Fruit fly (Drosophila melanogaster) whole organism, pupa: ENCODE measurements around the gene c-cup.

Source experiments
- CG10348 ChIP-seq: fragments of 200-800 bp; sonication (Bioruptor generic); IDR thresholded peaks from 2 replicates; pipeline ENCODE4 v1.3.6; 2022; ENCODE audit warnings: missing biosample characterization, missing genetic modification characterization
- CG12605 ChIP-seq: fragments of 200-800 bp; sonication (Bioruptor generic); IDR thresholded peaks from 2 replicates; pipeline ENCODE4 v1.3.6; 2022; ENCODE audit warnings: missing biosample characterization, missing genetic modification characterization
- CG13204 ChIP-seq: fragments of 200-800 bp; sonication (Bioruptor generic); optimal IDR thresholded peaks from 2 replicates; lab custom pipeline; 2018; ENCODE audit warnings: missing biosample characterization, mild to moderate bottlenecking, missing genetic modification characterization, moderate library complexity
- CG14655 ChIP-seq: fragments of 200-800 bp; sonication (Bioruptor generic); optimal IDR thresholded peaks from 3 replicates; lab custom pipeline; 2017; ENCODE audit warnings: mild to moderate bottlenecking, missing biosample characterization, missing genetic modification reagents, missing genetic modification characterization
- CG15710 ChIP-seq: fragments of 200-800 bp; sonication (Bioruptor generic); optimal IDR thresholded peaks from 2 replicates; lab custom pipeline; 2018; ENCODE audit warnings: missing biosample characterization, mild to moderate bottlenecking, missing genetic modification characterization, moderate library complexity
- CG17806 ChIP-seq: fragments of 200-800 bp; sonication (Bioruptor generic); optimal IDR thresholded peaks from 2 replicates; lab custom pipeline; 2018; ENCODE audit warnings: missing biosample characterization, mild to moderate bottlenecking, missing genetic modification characterization, moderate library complexity
- CG32121 ChIP-seq: fragments of 200-800 bp; sonication (Bioruptor generic); IDR thresholded peaks from 2 replicates; pipeline ENCODE4 v1.3.6; 2022; ENCODE audit warnings: missing biosample characterization, missing genetic modification characterization
- CG34367 ChIP-seq: fragments of 200-800 bp; sonication (Bioruptor generic); optimal IDR thresholded peaks from 2 replicates; lab custom pipeline; 2018; ENCODE audit warnings: missing biosample characterization, mild to moderate bottlenecking, missing genetic modification characterization
- CG4496 ChIP-seq: fragments of 200-800 bp; sonication (Bioruptor generic); IDR thresholded peaks from 3 replicates; pipeline ENCODE4 v1.3.6; 2022; ENCODE audit warnings: missing biosample characterization, missing genetic modification characterization
- CG8159 ChIP-seq: fragments of 200-800 bp; sonication (Bioruptor generic); optimal IDR thresholded peaks from 3 replicates; lab custom pipeline; 2018; ENCODE audit warnings: missing biosample characterization, mild to moderate bottlenecking, missing genetic modification characterization, moderate library complexity
- CG8301 ChIP-seq: fragments of 200-800 bp; sonication (Bioruptor generic); optimal IDR thresholded peaks from 2 replicates; lab custom pipeline; 2018; ENCODE audit warnings: missing biosample characterization, mild to moderate bottlenecking, missing genetic modification characterization
- CG9948 ChIP-seq: fragments of 200-800 bp; sonication (Bioruptor generic); optimal IDR thresholded peaks from 2 replicates; lab custom pipeline; 2018; ENCODE audit warnings: missing biosample characterization, mild to moderate bottlenecking, missing genetic modification characterization, moderate library complexity
- D1 ChIP-seq: fragments of 200-800 bp; sonication (Bioruptor generic); optimal IDR thresholded peaks from 2 replicates; lab custom pipeline; 2018; ENCODE audit warnings: missing biosample characterization, mild to moderate bottlenecking, missing genetic modification characterization, moderate library complexity
- EcR ChIP-seq: fragments of 200-800 bp; sonication (Bioruptor generic); optimal IDR thresholded peaks from 3 replicates; lab custom pipeline; 2019; ENCODE audit warnings: missing biosample characterization, missing genetic modification characterization, mild to moderate bottlenecking, moderate library complexity, missing genetic modification reagents
- Ets98B ChIP-seq: fragments of 200-800 bp; sonication (Bioruptor generic); IDR thresholded peaks from 2 replicates; pipeline ENCODE4 v1.3.6; 2022; ENCODE audit warnings: missing biosample characterization, missing genetic modification characterization
- Pif1A ChIP-seq: fragments of 200-800 bp; sonication (Bioruptor generic); optimal IDR thresholded peaks from 3 replicates; lab custom pipeline; 2016; ENCODE audit warnings: missing biosample characterization, missing genetic modification characterization
- Pif1B ChIP-seq: fragments of 200-800 bp; sonication (Bioruptor generic); optimal IDR thresholded peaks from 3 replicates; lab custom pipeline; 2016; ENCODE audit warnings: missing biosample characterization, missing genetic modification characterization
- Snoo ChIP-seq: fragments of 200-800 bp; sonication (Bioruptor generic); optimal IDR thresholded peaks from 3 replicates; lab custom pipeline; 2017; ENCODE audit warnings: missing biosample characterization, mild to moderate bottlenecking, missing genetic modification characterization, inconsistent platforms
- fd96Ca ChIP-seq: fragments of 200-800 bp; sonication (Bioruptor generic); IDR thresholded peaks from 3 replicates; pipeline ENCODE4 v1.3.6; 2022; ENCODE audit warnings: missing biosample characterization, missing genetic modification characterization
- gl ChIP-seq: fragments of 200-800 bp; sonication (Bioruptor generic); optimal IDR thresholded peaks from 2 replicates; lab custom pipeline; 2018; ENCODE audit warnings: missing biosample characterization, mild to moderate bottlenecking, missing genetic modification characterization
- rn ChIP-seq: fragments of 200-800 bp; sonication (Bioruptor generic); IDR thresholded peaks from 2 replicates; pipeline ENCODE4 v1.3.6; 2022; ENCODE audit warnings: missing biosample characterization, missing genetic modification characterization

The c-cup gene

dm6 chr2L:1837717-1838368 is 5.5 kb upstream of the c-cup start:
- peak; percentile 7 for TF ChIP-seq CG15710 (tag; lab: Kevin White, UChicago)
- peak; percentile 25; the same call in 1 of the 2 replicates for TF ChIP-seq Ets98B
- no peak for TF ChIP-seq CG10348 (GFP tag; lab: Robert Waterston, UW)
- peak; percentile 14; the same call in 1 of the 3 replicates for TF ChIP-seq fd96Ca (GFP tag; lab: Robert Waterston, UW)
- TF ChIP-seq CG12605 (GFP tag; lab: Robert Waterston, UW), result no peak
- TF ChIP-seq Pif1B, result no peak
- no peak for TF ChIP-seq CG4496
- TF ChIP-seq CG13204, result no peak
- TF ChIP-seq CG14655, result peak; percentile 29
- TF ChIP-seq CG8301 (tag; lab: Kevin White, UChicago), result peak; percentile 4
- no peak for TF ChIP-seq CG17806
- no peak for TF ChIP-seq CG32121 (GFP tag; lab: Robert Waterston, UW)
- TF ChIP-seq CG8159, result peak; percentile 15
- TF ChIP-seq EcR, result no peak
- no peak for TF ChIP-seq D1 (tag; lab: Kevin White, UChicago)
- no peak for TF ChIP-seq gl (tag; lab: Kevin White, UChicago)
- TF ChIP-seq, all 21 proteins: peak for 6

- TF ChIP-seq Snoo (tag; lab: Kevin White, UChicago), result no peak
- TF ChIP-seq CG12605 (GFP tag; lab: Robert Waterston, UW), result peak; percentile 37; the same call in 1 of the 2 replicates
- no peak for TF ChIP-seq Ets98B
- TF ChIP-seq rn, result no peak
- no peak for TF ChIP-seq CG9948 (tag; lab: Kevin White, UChicago)
- TF ChIP-seq CG13204, result no peak
- no peak for TF ChIP-seq CG14655
Measured at dm6 chr2L:1836238-1836637, 3.9 kb upstream of the c-cup start, which contains the start of gene wry. wry (plus strand) TSS chr2L:1836538.

dm6 chr2L:1828282-1828681 is 4.1 kb downstream of the c-cup start:
- TF ChIP-seq CG15710 (tag; lab: Kevin White, UChicago), result no peak
- TF ChIP-seq Snoo (tag; lab: Kevin White, UChicago), result no peak
- TF ChIP-seq Ets98B, result no peak
- TF ChIP-seq fd96Ca (GFP tag; lab: Robert Waterston, UW), result no peak
- no peak for TF ChIP-seq CG8301 (tag; lab: Kevin White, UChicago)
- no peak for TF ChIP-seq CG14655
- TF ChIP-seq Pif1A (GFP tag; lab: Kevin White, UChicago), result no peak
- TF ChIP-seq CG9948 (tag; lab: Kevin White, UChicago), result no peak
- TF ChIP-seq gl (tag; lab: Kevin White, UChicago), result no peak
- TF ChIP-seq CG34367 (tag; lab: Kevin White, UChicago), result no peak
- no peak for TF ChIP-seq D1 (tag; lab: Kevin White, UChicago)
- TF ChIP-seq CG8159, result no peak
- no peak for TF ChIP-seq CG10348 (GFP tag; lab: Robert Waterston, UW)
- TF ChIP-seq Pif1B, result no peak
- TF ChIP-seq, all 21 proteins: peak for 0

- TF ChIP-seq Ets98B, result no peak
- no peak for TF ChIP-seq fd96Ca (GFP tag; lab: Robert Waterston, UW)
- no peak for TF ChIP-seq rn
- TF ChIP-seq gl (tag; lab: Kevin White, UChicago), result no peak
- no peak for TF ChIP-seq EcR
Measured at dm6 chr2L:1826400-1826799, 6.0 kb downstream of the c-cup start, which contains the start of gene CG31664. CG31664 (minus strand) TSS chr2L:1826500.

- TF ChIP-seq CG13204 (no peak), Snoo (tag; lab: Kevin White, UChicago) (no peak), CG4496 (no peak), EcR (no peak), CG9948 (tag; lab: Kevin White, UChicago) (no peak)
Measured at dm6 chr2L:1823231-1823630, 9.1 kb downstream of the c-cup start, which contains the start of gene CG31933. CG31933 (minus strand) TSS chr2L:1823331.

dm6 chr2L:1794817-1795216 is 37.5 kb downstream of the c-cup start, which contains the start of gene Gr22a:
Gr22a (minus strand) TSS chr2L:1794917.
- TF ChIP-seq CG13204 (no peak), Snoo (tag; lab: Kevin White, UChicago) (no peak), CG8159 (no peak), CG32121 (GFP tag; lab: Robert Waterston, UW) (no peak), CG12605 (GFP tag; lab: Robert Waterston, UW) (no peak), Pif1A (GFP tag; lab: Kevin White, UChicago) (no peak), gl (tag; lab: Kevin White, UChicago) (no peak), CG17806 (no peak), CG9948 (tag; lab: Kevin White, UChicago) (no peak), EcR (no peak), CG8301 (tag; lab: Kevin White, UChicago) (no peak), Pif1B (no peak), fd96Ca (GFP tag; lab: Robert Waterston, UW) (no peak), D1 (tag; lab: Kevin White, UChicago) (no peak), CG15710 (tag; lab: Kevin White, UChicago) (no peak), CG34367 (tag; lab: Kevin White, UChicago) (no peak), CG10348 (GFP tag; lab: Robert Waterston, UW) (no peak)

- TF ChIP-seq CG13204 (no peak), CG14655 (no peak), Snoo (tag; lab: Kevin White, UChicago) (no peak), CG32121 (GFP tag; lab: Robert Waterston, UW) (no peak), Ets98B (no peak), CG8301 (tag; lab: Kevin White, UChicago) (no peak), CG17806 (no peak), Pif1B (no peak), CG12605 (GFP tag; lab: Robert Waterston, UW) (no peak)
- TF ChIP-seq, all 21 proteins: peak for 0
Measured at dm6 chr2L:1793168-1793567, 39.2 kb downstream of the c-cup start, which contains the start of gene Gr22b. Gr22b (minus strand) TSS chr2L:1793268.
